Worm (Caenorhabditis elegans): Measurements from ENCODE around the gene cox-6C.

Gene cox-6C

DNA sequence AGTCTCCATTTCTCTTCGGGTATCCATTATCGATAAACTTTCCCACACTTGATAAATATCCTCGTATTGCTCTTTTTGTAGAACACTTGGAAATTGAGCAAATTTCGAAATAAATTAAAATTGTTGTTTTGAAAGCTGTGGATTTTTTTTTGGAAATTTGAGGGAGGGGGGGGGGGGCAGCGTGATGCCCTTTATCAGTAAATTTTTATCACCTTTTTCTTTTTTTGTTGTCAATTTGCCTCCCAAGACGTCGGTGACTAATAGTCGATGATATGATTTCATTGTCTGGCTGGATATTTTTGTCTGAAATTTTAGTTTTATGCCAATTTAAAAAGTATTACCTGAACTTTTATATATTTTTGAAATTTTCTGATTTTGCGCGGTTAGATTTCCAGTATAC, 36.5 kb upstream of the cox-6C start, which contains the start of gene scl-23:
Gene scl-23 (minus strand): TSS at position 101 of the 400 bp plus-strand sequence.
- TF ChIP-seq fos-1 (tag; optimal IDR thresholded peaks at IDR 0.05), result peak; percentile 30
- no peak for TF ChIP-seq C34F6.9 (tag; optimal IDR thresholded peaks at IDR 0.05)

DNA sequence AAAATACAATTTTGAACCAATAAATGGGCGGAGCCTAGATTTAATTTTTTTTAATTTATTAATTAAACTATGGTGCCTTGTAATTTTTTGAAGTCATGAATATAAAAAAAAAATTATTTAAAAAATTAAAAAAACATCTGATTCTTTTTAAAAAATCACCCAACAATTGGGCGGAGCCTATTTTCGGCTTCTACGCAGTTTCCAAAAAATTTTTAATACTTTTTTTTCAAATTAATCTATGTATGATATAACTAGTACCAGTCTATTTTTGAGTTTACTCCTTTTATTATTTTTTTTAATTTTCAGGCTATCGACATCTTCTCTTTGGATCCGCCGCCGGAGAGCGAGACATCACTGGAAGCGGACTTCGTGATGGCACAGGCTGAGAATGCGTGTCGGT, 34.9 kb upstream of the cox-6C start, which contains the start of gene tpa-1:
Gene tpa-1 (plus strand): TSS at position 301 of the 400 bp plus-strand sequence.
- TF ChIP-seq lin-11 (tag; optimal IDR thresholded peaks at IDR 0.05), result no peak
- no peak for TF ChIP-seq skn-1 (tag; optimal IDR thresholded peaks at IDR 0.05)
- no peak for TF ChIP-seq snpc-4 (tag; optimal IDR thresholded peaks at IDR 0.05)
- TF ChIP-seq unc-55 (GFP tag; optimal IDR thresholded peaks at IDR 0.05), result no peak
- TF ChIP-seq F13H6.1 (tag; optimal IDR thresholded peaks at IDR 0.05), result no peak
- TF ChIP-seq egl-27 (tag; optimal IDR thresholded peaks at IDR 0.05), result no peak
- no peak for TF ChIP-seq alr-1 (tag; optimal IDR thresholded peaks at IDR 0.05)
- no peak for TF ChIP-seq gmeb-1 (tag; optimal IDR thresholded peaks at IDR 0.05)
- no peak for TF ChIP-seq aly-2 (tag; optimal IDR thresholded peaks at IDR 0.05)
- no peak for TF ChIP-seq nhr-77 (tag; optimal IDR thresholded peaks at IDR 0.05)
- TF ChIP-seq nhr-10 (tag; optimal IDR thresholded peaks at IDR 0.05), result no peak
- TF ChIP-seq ama-1 (optimal IDR thresholded peaks at IDR 0.05), result no peak
- TF ChIP-seq crh-2 (tag; optimal IDR thresholded peaks at IDR 0.05), result no peak
- no peak for TF ChIP-seq ceh-16 (tag; optimal IDR thresholded peaks at IDR 0.05)
- TF ChIP-seq fos-1 (tag; optimal IDR thresholded peaks at IDR 0.05), result no peak
- TF ChIP-seq sem-4 (tag; optimal IDR thresholded peaks at IDR 0.05), result no peak
- no peak for TF ChIP-seq nhr-25 (tag; optimal IDR thresholded peaks at IDR 0.05)
- TF ChIP-seq ceh-82 (tag; optimal IDR thresholded peaks at IDR 0.05), result no peak
- no peak for TF ChIP-seq lin-39 (tag; optimal IDR thresholded peaks at IDR 0.05)
- TF ChIP-seq ztf-1 (GFP tag; conservative IDR thresholded peaks at IDR 0.05), result no peak

DNA sequence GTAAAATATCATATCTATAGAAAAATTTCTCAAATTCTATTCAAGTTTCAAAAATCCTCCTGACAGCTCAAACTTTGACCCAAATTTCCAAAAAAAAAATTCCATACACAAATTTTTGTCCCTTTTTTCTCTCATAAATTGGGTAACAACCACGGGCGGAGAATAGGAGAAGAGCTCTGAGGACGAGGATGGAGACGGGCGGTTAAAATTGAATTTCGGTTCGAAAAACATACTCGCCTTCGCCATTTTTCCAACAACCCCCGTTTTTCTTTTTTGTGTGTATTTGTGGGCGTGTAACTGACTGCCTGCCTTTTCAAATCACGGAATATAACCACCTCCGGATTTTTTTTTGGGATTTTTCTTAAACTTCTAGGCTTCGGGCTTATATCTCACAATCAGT, 28.9 kb upstream of the cox-6C start:
- TF ChIP-seq ceh-16 (tag; optimal IDR thresholded peaks at IDR 0.05), result no peak
- TF ChIP-seq ztf-1 (GFP tag; conservative IDR thresholded peaks at IDR 0.05), result no peak
- TF ChIP-seq nhr-77 (tag; optimal IDR thresholded peaks at IDR 0.05), result no peak
- TF ChIP-seq gmeb-1 (tag; optimal IDR thresholded peaks at IDR 0.05), result no peak
- TF ChIP-seq ztf-4 (tag; optimal IDR thresholded peaks at IDR 0.05), result no peak
- TF ChIP-seq unc-39 (tag; optimal IDR thresholded peaks at IDR 0.05), result no peak
- no peak for TF ChIP-seq aly-2 (tag; optimal IDR thresholded peaks at IDR 0.05)
- TF ChIP-seq nhr-25 (tag; optimal IDR thresholded peaks at IDR 0.05), result no peak
- no peak for TF ChIP-seq F13H6.1 (tag; optimal IDR thresholded peaks at IDR 0.05)
- no peak for TF ChIP-seq sma-3 (GFP tag; optimal IDR thresholded peaks at IDR 0.05)
- no peak for TF ChIP-seq unc-62 (GFP tag; optimal IDR thresholded peaks at IDR 0.05)
- TF ChIP-seq nhr-21 (tag; optimal IDR thresholded peaks at IDR 0.05), result no peak
- no peak for TF ChIP-seq ZK546.5 (tag; optimal IDR thresholded peaks at IDR 0.05)
- no peak for TF ChIP-seq lin-39 (tag; optimal IDR thresholded peaks at IDR 0.05)
- TF ChIP-seq mdl-1 (tag; optimal IDR thresholded peaks at IDR 0.05), result no peak

DNA sequence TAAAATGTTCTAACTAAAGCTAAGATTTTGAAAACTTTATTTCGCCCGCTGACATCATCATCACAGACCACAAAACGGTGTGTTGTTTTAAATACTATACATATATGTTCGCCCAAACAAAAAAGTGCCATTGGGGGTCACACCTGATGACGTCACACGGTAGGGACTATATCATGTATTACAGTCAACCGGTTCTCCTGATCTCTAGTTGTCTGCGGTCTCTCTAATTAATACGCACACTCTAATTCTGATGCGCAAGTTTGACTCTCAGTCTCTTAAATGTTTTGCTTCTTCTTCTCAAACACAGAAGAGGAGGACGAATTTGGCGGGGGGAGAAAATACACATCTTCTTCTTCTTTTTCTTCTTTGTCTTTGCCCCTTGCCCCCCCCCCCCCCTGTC, 23.7 kb upstream of the cox-6C start:
- TF ChIP-seq lin-39 (tag; optimal IDR thresholded peaks at IDR 0.05) (no peak), unc-62 (GFP tag; optimal IDR thresholded peaks at IDR 0.05) (no peak), sma-3 (GFP tag; optimal IDR thresholded peaks at IDR 0.05) (peak; percentile 81), nhr-237 (tag; optimal IDR thresholded peaks at IDR 0.05) (no peak), mdl-1 (tag; optimal IDR thresholded peaks at IDR 0.05) (no peak), nhr-23 (tag; optimal IDR thresholded peaks at IDR 0.05) (no peak), ama-1 (optimal IDR thresholded peaks at IDR 0.05) (no peak), blmp-1 (tag; optimal IDR thresholded peaks at IDR 0.05; ENCODE audit: insufficient read depth) (peak; percentile 59), sma-9 (GFP tag; optimal IDR thresholded peaks at IDR 0.05) (peak; percentile 51), sma-9 (tag; optimal IDR thresholded peaks at IDR 0.05) (no peak), ztf-4 (tag; optimal IDR thresholded peaks at IDR 0.05) (peak; percentile 11), nhr-12 (tag; optimal IDR thresholded peaks at IDR 0.05) (no peak), ceh-82 (tag; optimal IDR thresholded peaks at IDR 0.05) (no peak), sem-4 (tag; optimal IDR thresholded peaks at IDR 0.05) (peak; percentile 35), unc-39 (tag; optimal IDR thresholded peaks at IDR 0.05) (no peak), lin-13 (GFP tag; optimal IDR thresholded peaks at IDR 0.05) (no peak), ztf-11 (tag; optimal IDR thresholded peaks at IDR 0.05) (no peak), nhr-77 (tag; optimal IDR thresholded peaks at IDR 0.05) (no peak), ceh-16 (tag; optimal IDR thresholded peaks at IDR 0.05) (no peak), fos-1 (tag; optimal IDR thresholded peaks at IDR 0.05) (no peak), R02D3.7 (tag; optimal IDR thresholded peaks at IDR 0.05) (no peak), lsy-2 (tag; optimal IDR thresholded peaks at IDR 0.05) (peak in 1 of 2 experiments; percentile 24), snpc-4 (tag; optimal IDR thresholded peaks at IDR 0.05) (no peak), elt-3 (tag; optimal IDR thresholded peaks at IDR 0.05) (no peak), lin-11 (tag; optimal IDR thresholded peaks at IDR 0.05) (no peak), ZK546.5 (tag; optimal IDR thresholded peaks at IDR 0.05) (no peak), C34F6.9 (tag; optimal IDR thresholded peaks at IDR 0.05) (no peak), nhr-25 (tag; optimal IDR thresholded peaks at IDR 0.05) (peak; percentile 92), zag-1 (tag; optimal IDR thresholded peaks at IDR 0.05) (no peak), gmeb-1 (tag; optimal IDR thresholded peaks at IDR 0.05) (no peak), nhr-10 (tag; optimal IDR thresholded peaks at IDR 0.05) (no peak), nhr-6 (tag; optimal IDR thresholded peaks at IDR 0.05) (no peak), elt-1 (tag; optimal IDR thresholded peaks at IDR 0.05) (no peak), mbf-1 (tag; optimal IDR thresholded peaks at IDR 0.05) (no peak), skn-1 (tag; optimal IDR thresholded peaks at IDR 0.05) (no peak), Y55F3AM.14 (GFP tag; optimal IDR thresholded peaks at IDR 0.05) (peak; percentile 36), ztf-1 (GFP tag; conservative IDR thresholded peaks at IDR 0.05) (no peak), F13H6.1 (tag; optimal IDR thresholded peaks at IDR 0.05) (peak; percentile 9), nhr-129 (tag; optimal IDR thresholded peaks at IDR 0.05) (peak; percentile 9)
